Fruit fly (Drosophila melanogaster) whole organism, adult: Measurements from ENCODE around the gene pros.
A peak's percentile ranks its signal among the peaks of the same experiment; 100 is the strongest.

Experiments
- CG33017 ChIP-seq: fragments of 200-800 bp; sonication (Bioruptor generic); optimal IDR thresholded peaks from 2 replicates; lab custom pipeline; 2018; ENCODE audit warnings: missing biosample characterization, mild to moderate bottlenecking, missing genetic modification characterization, moderate library complexity
- Hr96 ChIP-seq: fragments of 200-800 bp; sonication (Bioruptor generic); optimal IDR thresholded peaks from 2 replicates; lab custom pipeline; 2016; ENCODE audit warnings: missing biosample characterization, missing genetic modification characterization

DNA sequence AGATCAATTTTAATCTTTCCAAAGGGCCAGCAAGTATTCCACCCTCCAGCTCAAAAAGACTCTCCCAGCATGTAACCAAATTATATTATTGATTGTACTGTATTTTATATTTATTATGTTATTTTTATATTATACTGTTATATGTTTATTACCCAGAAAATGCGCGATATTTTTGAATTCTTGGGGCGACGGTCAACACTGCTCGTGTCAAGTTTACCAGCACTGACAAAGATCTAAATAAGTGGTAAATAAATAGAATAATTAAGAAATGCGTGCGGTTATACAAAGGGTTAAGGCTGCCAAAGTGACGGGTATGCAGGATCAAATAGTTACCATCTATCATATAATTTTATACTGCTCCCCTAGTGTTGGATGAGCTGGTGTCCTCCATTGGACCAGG is 101.5 kb downstream of the pros start, which contains the start of gene Dtd:
- TF ChIP-seq CG33017 (tag; lab: Kevin White, UChicago): peak; percentile 3
- TF ChIP-seq Hr96 (GFP tag; lab: Kevin White, UChicago): no peak
